Worm (Caenorhabditis elegans): ENCODE data around the gene ZK1067.4.

ZK1067.4 gene

DNA sequence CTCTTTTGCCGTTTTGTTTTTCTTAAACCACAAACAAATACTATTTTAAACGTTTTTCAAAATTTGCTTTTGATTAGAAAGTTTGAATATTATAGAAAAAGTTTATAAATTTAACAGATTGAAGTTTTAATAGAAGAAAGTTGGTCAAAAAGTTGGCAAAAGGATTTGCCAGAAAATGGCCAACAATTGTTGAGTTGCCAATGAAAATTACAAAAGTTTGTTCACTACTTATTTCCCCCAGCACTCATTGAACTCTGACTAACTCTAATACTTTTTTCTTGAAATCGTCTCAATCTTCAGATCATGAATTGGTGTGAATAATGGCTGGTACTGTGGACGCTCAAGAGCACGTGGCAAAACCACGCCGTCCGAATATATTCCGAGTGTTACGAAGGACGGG, at the start of gene ZK1067.4:
Gene ZK1067.4, plus strand, starts transcription at position 301 of the 400 bp plus-strand sequence.
- TF ChIP-seq unc-98 (GFP tag; IDR thresholded peaks at IDR 0.05) = no peak
- no peak for TF ChIP-seq efl-1 (optimal IDR thresholded peaks at IDR 0.05)
- TF ChIP-seq efl-1 (GFP tag; optimal IDR thresholded peaks at IDR 0.05 in 1 of 2) = no peak
- no peak for TF ChIP-seq lin-15B (tag; optimal IDR thresholded peaks at IDR 0.05)
- TF ChIP-seq hpl-2 (GFP tag; optimal IDR thresholded peaks at IDR 0.05) = no peak
- TF ChIP-seq nhr-85 (tag) = no peak
- no peak for TF ChIP-seq fos-1 (tag; optimal IDR thresholded peaks at IDR 0.05)
- no peak for TF ChIP-seq pag-3 (tag; optimal IDR thresholded peaks at IDR 0.05; ENCODE audit: borderline replicate concordance, insufficient read depth)
- TF ChIP-seq C34B4.2 (tag; optimal IDR thresholded peaks at IDR 0.05) = no peak
- TF ChIP-seq ceh-8 (GFP tag; optimal IDR thresholded peaks at IDR 0.05) = no peak
- no peak for TF ChIP-seq lir-3 (tag; optimal IDR thresholded peaks at IDR 0.05; ENCODE audit: poor library complexity)
- no peak for TF ChIP-seq tlp-1 (tag; optimal IDR thresholded peaks at IDR 0.05)
- TF ChIP-seq nhr-19 (GFP tag; conservative IDR thresholded peaks at IDR 0.05) = no peak
- no peak for TF ChIP-seq nhr-28 (tag; optimal IDR thresholded peaks at IDR 0.05)
- TF ChIP-seq elt-2 (tag; optimal IDR thresholded peaks at IDR 0.05) = no peak
- TF ChIP-seq lin-39 (tag; optimal IDR thresholded peaks at IDR 0.05) = no peak

DNA sequence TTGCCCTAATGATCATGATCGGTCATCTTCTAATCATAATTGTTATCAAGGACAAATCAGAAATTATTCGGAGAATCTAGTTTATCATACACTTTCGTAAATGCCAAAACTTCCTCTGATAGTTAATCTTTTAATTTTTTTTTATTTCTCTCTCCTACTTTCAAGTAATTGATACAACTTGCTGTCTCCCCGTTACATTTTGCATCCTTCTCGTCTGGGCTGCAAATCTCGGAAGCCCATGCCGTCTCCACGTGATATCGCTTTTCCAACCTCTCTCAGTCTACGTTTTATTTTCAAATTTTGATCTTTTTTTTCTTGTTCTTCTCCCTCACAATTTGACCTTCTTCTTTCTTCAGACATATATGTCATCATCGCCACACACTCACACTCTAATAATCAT, 49.2 kb upstream of the ZK1067.4 start, which contains the start of gene rhy-1:
Gene rhy-1, plus strand, starts transcription at position 357 of the 400 bp plus-strand sequence.
- TF ChIP-seq isw-1 (GFP tag; IDR thresholded peaks at IDR 0.05) = no peak
- TF ChIP-seq lin-35 (GFP tag; optimal IDR thresholded peaks at IDR 0.05) = no peak
- no peak for TF ChIP-seq C04F5.9 (tag; optimal IDR thresholded peaks at IDR 0.05)
- TF ChIP-seq aha-1 (tag; optimal IDR thresholded peaks at IDR 0.05) = no peak
- TF ChIP-seq unc-86 (tag; optimal IDR thresholded peaks at IDR 0.05) = no peak
- TF ChIP-seq mab-9 (GFP tag; IDR thresholded peaks at IDR 0.05) = no peak
- no peak for TF ChIP-seq ceh-63 (GFP tag; optimal IDR thresholded peaks at IDR 0.05)
- no peak for TF ChIP-seq nhr-237 (tag; optimal IDR thresholded peaks at IDR 0.05)
- no peak for TF ChIP-seq hlh-4 (tag; optimal IDR thresholded peaks at IDR 0.05)
- TF ChIP-seq unc-62 (GFP tag; optimal IDR thresholded peaks at IDR 0.05) = no peak
- TF ChIP-seq sup-37 (GFP tag; optimal IDR thresholded peaks at IDR 0.05) = no peak
- no peak for TF ChIP-seq dsc-1 (tag; optimal IDR thresholded peaks at IDR 0.05)
- TF ChIP-seq ztf-4 (tag; optimal IDR thresholded peaks at IDR 0.05) = no peak
- TF ChIP-seq ceh-8 (GFP tag; optimal IDR thresholded peaks at IDR 0.05) = no peak
- TF ChIP-seq skn-1 (tag; optimal IDR thresholded peaks at IDR 0.05) = no peak
- no peak for TF ChIP-seq unc-130 (tag; optimal IDR thresholded peaks at IDR 0.05)
- no peak for TF ChIP-seq pag-3 (tag; optimal IDR thresholded peaks at IDR 0.05; ENCODE audit: borderline replicate concordance, insufficient read depth)
- no peak for TF ChIP-seq xbp-1 (tag; optimal IDR thresholded peaks at IDR 0.05)
- TF ChIP-seq elt-3 (tag; optimal IDR thresholded peaks at IDR 0.05) = peak in 4 of 6 experiments; percentile 15 to 60 (median 38)
- TF ChIP-seq nhr-71 (tag; optimal IDR thresholded peaks at IDR 0.05) = peak; percentile 51
- TF ChIP-seq alr-1 (tag; optimal IDR thresholded peaks at IDR 0.05; ENCODE audit: borderline replicate concordance) = no peak
- no peak for TF ChIP-seq ceh-88 (GFP tag; IDR thresholded peaks at IDR 0.05)
- TF ChIP-seq elt-2 (tag; optimal IDR thresholded peaks at IDR 0.05) = no peak
- TF ChIP-seq mep-1 (tag; optimal IDR thresholded peaks at IDR 0.05) = no peak
- peak; percentile 76 for TF ChIP-seq nhr-20 (tag; optimal IDR thresholded peaks at IDR 0.05)
- TF ChIP-seq nhr-90 (tag; optimal IDR thresholded peaks at IDR 0.05; ENCODE audit: poor library complexity) = peak; percentile 53
- no peak for TF ChIP-seq ztf-11 (tag; optimal IDR thresholded peaks at IDR 0.05)
- no peak for TF ChIP-seq sox-4 (tag; optimal IDR thresholded peaks at IDR 0.05)
- TF ChIP-seq rnt-1 (tag; optimal IDR thresholded peaks at IDR 0.05) = no peak
- peak; percentile 75 for TF ChIP-seq nhr-85 (tag)
- TF ChIP-seq egl-13 (tag; optimal IDR thresholded peaks at IDR 0.05) = no peak
- TF ChIP-seq nhr-19 (GFP tag; conservative IDR thresholded peaks at IDR 0.05) = no peak
- TF ChIP-seq C16A3.4 (tag; optimal IDR thresholded peaks at IDR 0.05) = no peak
- TF ChIP-seq lin-15B (tag; optimal IDR thresholded peaks at IDR 0.05) = no peak
- no peak for TF ChIP-seq F16B12.6 (tag; optimal IDR thresholded peaks at IDR 0.05)
- peak; percentile 27 for TF ChIP-seq lin-14 (GFP tag; optimal IDR thresholded peaks at IDR 0.05)
- TF ChIP-seq swsn-7 (tag; optimal IDR thresholded peaks at IDR 0.05) = no peak
- TF ChIP-seq nhr-84 (tag; optimal IDR thresholded peaks at IDR 0.05) = no peak
- no peak for TF ChIP-seq Y116A8C.19 (tag; optimal IDR thresholded peaks at IDR 0.05; ENCODE audit: borderline replicate concordance)
- TF ChIP-seq jun-1 (tag; optimal IDR thresholded peaks at IDR 0.05) = no peak
- no peak for TF ChIP-seq tlp-1 (tag; optimal IDR thresholded peaks at IDR 0.05)
- TF ChIP-seq efl-1 (optimal IDR thresholded peaks at IDR 0.05) = no peak
- no peak for TF ChIP-seq efl-1 (GFP tag; optimal IDR thresholded peaks at IDR 0.05 in 1 of 2)
- no peak for TF ChIP-seq hpl-2 (GFP tag; optimal IDR thresholded peaks at IDR 0.05)
